Worm (Caenorhabditis elegans): Measurements from ENCODE around the gene dur-1.

dur-1 gene

ce11 chrIV:9948035-9948434 is 20.0 kb upstream of the dur-1 start (continued):
- TF ChIP-seq nhr-20 (tag; optimal IDR thresholded peaks at IDR 0.05) (peak; percentile 24), elt-2 (tag; optimal IDR thresholded peaks at IDR 0.05) (no peak), lin-14 (GFP tag; optimal IDR thresholded peaks at IDR 0.05) (peak; percentile 73), ama-1 (optimal IDR thresholded peaks at IDR 0.05) (no peak), zag-1 (tag; optimal IDR thresholded peaks at IDR 0.05) (no peak), skn-1 (tag; optimal IDR thresholded peaks at IDR 0.05) (no peak), F16B12.6 (tag; optimal IDR thresholded peaks at IDR 0.05) (no peak), pax-3 (tag; optimal IDR thresholded peaks at IDR 0.05) (no peak), nhr-76 (tag; optimal IDR thresholded peaks at IDR 0.05) (no peak), lin-35 (GFP tag; optimal IDR thresholded peaks at IDR 0.05) (peak in 1 of 2 experiments; percentile 51), fkh-4 (tag; optimal IDR thresholded peaks at IDR 0.05; ENCODE audit: borderline replicate concordance) (no peak), C16A3.4 (tag; optimal IDR thresholded peaks at IDR 0.05) (no peak), pag-3 (tag; optimal IDR thresholded peaks at IDR 0.05; ENCODE audit: borderline replicate concordance, insufficient read depth) (no peak), pqm-1 (tag; optimal IDR thresholded peaks at IDR 0.05) (no peak), nhr-19 (GFP tag; conservative IDR thresholded peaks at IDR 0.05) (peak; percentile 59), tbx-2 (tag; optimal IDR thresholded peaks at IDR 0.05) (peak; percentile 20), ceh-63 (GFP tag; optimal IDR thresholded peaks at IDR 0.05) (no peak), nhr-85 (tag) (no peak), unc-98 (GFP tag; IDR thresholded peaks at IDR 0.05) (no peak), snu-23 (GFP tag; optimal IDR thresholded peaks at IDR 0.05) (peak; percentile 39), nhr-237 (tag; optimal IDR thresholded peaks at IDR 0.05) (no peak), tlp-1 (tag; optimal IDR thresholded peaks at IDR 0.05) (no peak), ztf-11 (tag; optimal IDR thresholded peaks at IDR 0.05) (no peak)

- TF ChIP-seq egl-13 (tag; optimal IDR thresholded peaks at IDR 0.05): no peak
- TF ChIP-seq nhr-77 (tag; optimal IDR thresholded peaks at IDR 0.05): peak; percentile 45
- no peak for TF ChIP-seq ceh-90 (tag; optimal IDR thresholded peaks at IDR 0.05)
- no peak for TF ChIP-seq efl-1 (optimal IDR thresholded peaks at IDR 0.05)
- TF ChIP-seq efl-1 (GFP tag; optimal IDR thresholded peaks at IDR 0.05 in 1 of 2): peak in 1 of 2 experiments; percentile 79
- no peak for TF ChIP-seq mep-1 (tag; optimal IDR thresholded peaks at IDR 0.05)
- no peak for TF ChIP-seq unc-62 (GFP tag; optimal IDR thresholded peaks at IDR 0.05)
- TF ChIP-seq tbx-2 (tag; optimal IDR thresholded peaks at IDR 0.05): peak; percentile 22
- TF ChIP-seq ztf-4 (tag; optimal IDR thresholded peaks at IDR 0.05): no peak
Measured at ce11 chrIV:9944279-9944678, 16.2 kb upstream of the dur-1 start.

DNA sequence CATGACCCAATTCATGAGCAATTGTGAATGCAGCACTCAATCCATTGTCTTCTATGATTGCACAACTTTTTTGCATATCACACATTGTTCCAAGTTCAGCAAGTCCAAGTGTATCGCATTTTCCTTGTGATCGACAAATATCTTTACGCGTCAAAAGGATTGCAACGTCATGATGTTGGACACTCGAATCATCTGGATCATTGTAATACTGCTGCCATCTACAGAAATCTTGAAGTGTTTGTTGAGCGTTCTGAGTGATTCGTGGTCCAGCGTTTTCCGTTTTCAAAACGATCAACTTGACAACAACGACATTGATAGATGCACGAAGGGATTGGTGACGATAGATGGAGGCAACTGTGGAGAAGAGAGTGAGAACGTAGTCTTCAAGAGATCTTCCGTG is 15.2 kb upstream of the dur-1 start:
- TF ChIP-seq hlh-17 (GFP tag; optimal IDR thresholded peaks at IDR 0.05; ENCODE audit: borderline replicate concordance) (no peak), egl-13 (tag; optimal IDR thresholded peaks at IDR 0.05) (no peak), snpc-4 (tag; optimal IDR thresholded peaks at IDR 0.05) (no peak), aly-2 (tag; optimal IDR thresholded peaks at IDR 0.05) (no peak), pqm-1 (tag; optimal IDR thresholded peaks at IDR 0.05) (no peak), unc-62 (GFP tag; optimal IDR thresholded peaks at IDR 0.05) (no peak), efl-3 (GFP tag; optimal IDR thresholded peaks at IDR 0.05) (no peak), lin-39 (tag; optimal IDR thresholded peaks at IDR 0.05) (no peak), xbp-1 (tag; optimal IDR thresholded peaks at IDR 0.05) (no peak), unc-30 (tag; optimal IDR thresholded peaks at IDR 0.05) (no peak), egl-27 (tag; optimal IDR thresholded peaks at IDR 0.05) (no peak), ceh-8 (GFP tag; optimal IDR thresholded peaks at IDR 0.05) (no peak), zip-4 (GFP tag; optimal IDR thresholded peaks at IDR 0.05) (no peak), irx-1 (tag; optimal IDR thresholded peaks at IDR 0.05) (no peak), nhr-11 (tag; optimal IDR thresholded peaks at IDR 0.05) (no peak), lin-15B (tag; optimal IDR thresholded peaks at IDR 0.05) (no peak)

Data from whole organism, L1 larva.